Fruit fly (Drosophila melanogaster) whole organism, embryonic: ENCODE measurements around the gene CG42538.
A peak's percentile ranks its signal among the peaks of the same experiment; 100 is the strongest.

Source experiments
- CG10147 ChIP-seq: fragments of 200-800 bp; sonication (Bioruptor generic); optimal IDR thresholded peaks from 2 replicates; lab custom pipeline; 2019; ENCODE audit warnings: missing biosample characterization, mild to moderate bottlenecking, missing genetic modification characterization, moderate library complexity
- CG11456 ChIP-seq: fragments of 200-800 bp; sonication (Bioruptor generic); IDR thresholded peaks from 3 replicates; pipeline ENCODE4 v1.3.6; 2022; ENCODE audit warnings: missing biosample characterization, missing genetic modification characterization
- CG14014 ChIP-seq: fragments of 200-800 bp; sonication (Bioruptor generic); IDR thresholded peaks from 2 replicates; pipeline ENCODE4 v1.3.6; 2022; ENCODE audit warnings: missing biosample characterization, missing genetic modification characterization
- CG15479 ChIP-seq: fragments of 200-800 bp; sonication (Bioruptor generic); optimal IDR thresholded peaks from 3 replicates; lab custom pipeline; 2019; ENCODE audit warnings: missing biosample characterization, mild to moderate bottlenecking, missing genetic modification characterization, moderate library complexity
- CG15601 ChIP-seq: fragments of 200-800 bp; sonication (Bioruptor generic); optimal IDR thresholded peaks from 3 replicates; lab custom pipeline; 2019; ENCODE audit warnings: missing biosample characterization, mild to moderate bottlenecking, missing genetic modification characterization, moderate library complexity
- CG1603 ChIP-seq: fragments of 200-800 bp; sonication (Bioruptor generic); optimal IDR thresholded peaks from 2 replicates; lab custom pipeline; 2019; ENCODE audit warnings: missing biosample characterization, mild to moderate bottlenecking, missing genetic modification characterization, moderate library complexity
- CG16813 ChIP-seq: fragments of 200-800 bp; sonication (Bioruptor generic); IDR thresholded peaks from 3 replicates; pipeline ENCODE4 v1.3.6; 2022; ENCODE audit warnings: missing biosample characterization, missing genetic modification characterization; ENCODE audit not compliant: partially characterized antibody
- CG2678 ChIP-seq: fragments of 200-800 bp; sonication (Bioruptor generic); optimal IDR thresholded peaks from 3 replicates; lab custom pipeline; 2019; ENCODE audit warnings: missing biosample characterization, mild to moderate bottlenecking, missing genetic modification characterization, moderate library complexity
- CG32772 ChIP-seq: fragments of 200-800 bp; sonication (Bioruptor generic); IDR thresholded peaks from 2 replicates; pipeline ENCODE4 v1.3.6; 2022; ENCODE audit warnings: missing biosample characterization, missing genetic modification characterization
- CG34224 ChIP-seq: fragments of 200-800 bp; sonication (Bioruptor generic); IDR thresholded peaks from 3 replicates; pipeline ENCODE4 v1.3.6; 2022; ENCODE audit warnings: missing biosample characterization, missing genetic modification characterization; ENCODE audit not compliant: partially characterized antibody
- CG42726 ChIP-seq: fragments of 200-800 bp; sonication (Bioruptor generic); IDR thresholded peaks from 2 replicates; pipeline ENCODE4 v1.3.6; 2022; ENCODE audit warnings: missing biosample characterization, missing genetic modification characterization; ENCODE audit not compliant: partially characterized antibody
- CG8290 ChIP-seq, 3 experiments: fragments of 200-800 bp; sonication (Bioruptor generic); optimal IDR thresholded peaks; 2 replicates each; lab custom pipeline; 2016 to 2019; ENCODE audit warnings: missing biosample characterization in 3 of 3, missing genetic modification characterization in 3 of 3, mild to moderate bottlenecking in 2 of 3, moderate library complexity in 1 of 3
- CG9609 ChIP-seq: fragments of 200-800 bp; sonication (Bioruptor generic); optimal IDR thresholded peaks from 3 replicates; lab custom pipeline; 2016; ENCODE audit warnings: missing biosample characterization, missing genetic modification characterization
- CG9932 ChIP-seq: fragments of 200-800 bp; sonication (Bioruptor generic); IDR thresholded peaks from 2 replicates; pipeline ENCODE4 v1.3.6; 2022; ENCODE audit warnings: missing biosample characterization, missing genetic modification characterization
- Elba2 ChIP-seq: fragments of 200-800 bp; sonication (Bioruptor generic); optimal IDR thresholded peaks from 3 replicates; lab custom pipeline; 2016; ENCODE audit warnings: missing biosample characterization, missing genetic modification characterization
- H2.0 ChIP-seq: fragments of 200-800 bp; sonication (Bioruptor generic); IDR thresholded peaks from 2 replicates; pipeline ENCODE4 v1.3.6; 2022; ENCODE audit warnings: missing biosample characterization, missing genetic modification characterization
- Hmr ChIP-seq: fragments of 200-800 bp; sonication (Bioruptor generic); optimal IDR thresholded peaks from 3 replicates; lab custom pipeline; 2017; ENCODE audit warnings: mild to moderate bottlenecking, missing biosample characterization, missing genetic modification reagents, missing genetic modification characterization
- Meics ChIP-seq: fragments of 200-800 bp; sonication (Bioruptor generic); optimal IDR thresholded peaks from 2 replicates; lab custom pipeline; 2017; ENCODE audit warnings: missing biosample characterization, mild to moderate bottlenecking, missing genetic modification characterization
- Nf-YB ChIP-seq: fragments of 200-800 bp; sonication (Bioruptor generic); optimal IDR thresholded peaks from 3 replicates; lab custom pipeline; 2019; ENCODE audit warnings: missing biosample characterization, mild to moderate bottlenecking, missing genetic modification characterization, moderate library complexity
- Side ChIP-seq: fragments of 200-800 bp; sonication (Bioruptor generic); optimal IDR thresholded peaks from 2 replicates; lab custom pipeline; 2016; ENCODE audit warnings: missing biosample characterization, missing genetic modification characterization
- Sry-β ChIP-seq: fragments of 200-800 bp; sonication (Bioruptor generic); optimal IDR thresholded peaks from 2 replicates; lab custom pipeline; 2018; ENCODE audit warnings: missing biosample characterization, mild to moderate bottlenecking, missing genetic modification characterization, moderate library complexity
- Stat92E ChIP-seq, 3 experiments: fragments of >200 bp in 2 of 3; fragments of 200-800 bp in 1 of 3; sonication (Bioruptor generic) in 1 of 3; optimal IDR thresholded peaks; 2 replicates each; lab custom pipeline; 2017 to 2019; ENCODE audit warnings: missing biosample characterization in 3 of 3, missing genetic modification characterization in 3 of 3, mild to moderate bottlenecking in 1 of 3, moderate library complexity in 1 of 3
- Vsx1 ChIP-seq: fragments of 200-800 bp; sonication (Bioruptor generic); optimal IDR thresholded peaks from 2 replicates; lab custom pipeline; 2017; ENCODE audit warnings: missing biosample characterization, mild to moderate bottlenecking, missing genetic modification characterization, missing genetic modification reagents
- ap ChIP-seq: fragments of 200-800 bp; sonication (Bioruptor generic); IDR thresholded peaks from 2 replicates; pipeline ENCODE4 v1.3.6; 2022; ENCODE audit warnings: missing biosample characterization, missing genetic modification characterization
- bbx ChIP-seq: fragments of 200-800 bp; sonication (Bioruptor generic); IDR thresholded peaks from 2 replicates; pipeline ENCODE4 v1.3.6; 2022; ENCODE audit warnings: missing biosample characterization, missing genetic modification characterization; ENCODE audit not compliant: partially characterized antibody
- bsh ChIP-seq, 2 experiments: fragments of 200-800 bp; sonication (Bioruptor generic); optimal IDR thresholded peaks; 2 replicates each; lab custom pipeline; 2017 to 2018; ENCODE audit warnings: mild to moderate bottlenecking in 2 of 2, missing biosample characterization in 2 of 2, missing genetic modification characterization in 2 of 2, moderate library complexity in 1 of 2
- chif ChIP-seq, 2 experiments: fragments of 200-800 bp; sonication (Bioruptor generic); optimal IDR thresholded peaks; 3 replicates each; lab custom pipeline; 2016; ENCODE audit warnings: missing biosample characterization in 2 of 2, missing genetic modification characterization in 2 of 2
- crc ChIP-seq: fragments of 200-800 bp; sonication (Bioruptor generic); optimal IDR thresholded peaks from 2 replicates; lab custom pipeline; 2016; ENCODE audit warnings: missing biosample characterization, missing genetic modification characterization
- en ChIP-seq: fragments of 200-800 bp; sonication (Bioruptor generic); optimal IDR thresholded peaks from 2 replicates; lab custom pipeline; 2016; ENCODE audit warnings: missing biosample characterization, missing genetic modification characterization
- gsb-n ChIP-seq: fragments of 200-800 bp; sonication (Bioruptor generic); optimal IDR thresholded peaks from 3 replicates; lab custom pipeline; 2018; ENCODE audit warnings: missing biosample characterization, mild to moderate bottlenecking, missing genetic modification characterization
- hbn ChIP-seq: fragments of 200-800 bp; sonication (Bioruptor generic); IDR thresholded peaks from 2 replicates; pipeline ENCODE4 v1.3.6; 2022; ENCODE audit warnings: missing biosample characterization, missing genetic modification characterization; ENCODE audit not compliant: partially characterized antibody
- ind ChIP-seq: fragments of 200-800 bp; sonication (Bioruptor generic); optimal IDR thresholded peaks from 3 replicates; lab custom pipeline; 2016; ENCODE audit warnings: missing biosample characterization, missing genetic modification characterization
- kay ChIP-seq: fragments of 200-800 bp; sonication (Bioruptor generic); optimal IDR thresholded peaks from 2 replicates; lab custom pipeline; 2016; ENCODE audit warnings: missing biosample characterization, missing genetic modification characterization
- lmd ChIP-seq: fragments of 200-800 bp; sonication (Bioruptor generic); IDR thresholded peaks from 2 replicates; pipeline ENCODE4 v1.3.6; 2022; ENCODE audit warnings: missing biosample characterization, missing genetic modification characterization
- nerfin-2 ChIP-seq: fragments of 200-800 bp; sonication (Bioruptor generic); IDR thresholded peaks from 2 replicates; pipeline ENCODE4 v1.3.6; 2022; ENCODE audit warnings: missing biosample characterization, missing genetic modification characterization; ENCODE audit not compliant: partially characterized antibody
- nmo ChIP-seq: fragments of 200-800 bp; sonication (Bioruptor generic); optimal IDR thresholded peaks from 2 replicates; lab custom pipeline; 2018; ENCODE audit warnings: missing biosample characterization, mild to moderate bottlenecking, missing genetic modification characterization, moderate library complexity
- ro ChIP-seq: fragments of 200-800 bp; sonication (Bioruptor generic); IDR thresholded peaks from 2 replicates; pipeline ENCODE4 v1.3.6; 2022; ENCODE audit warnings: missing biosample characterization, missing genetic modification characterization
- row ChIP-seq: fragments of 200-800 bp; sonication (Bioruptor generic); IDR thresholded peaks from 3 replicates; pipeline ENCODE4 v1.3.6; 2022; ENCODE audit warnings: missing biosample characterization, missing genetic modification characterization
- sob ChIP-seq: fragments of 200-800 bp; sonication (Bioruptor generic); IDR thresholded peaks from 2 replicates; pipeline ENCODE4 v1.3.6; 2022; ENCODE audit warnings: missing biosample characterization, missing genetic modification characterization
- ssp ChIP-seq: fragments of 200-800 bp; sonication (Bioruptor generic); IDR thresholded peaks from 2 replicates; pipeline ENCODE4 v1.3.6; 2022; ENCODE audit warnings: missing biosample characterization, missing genetic modification characterization
- tin ChIP-seq: fragments of 200-800 bp; sonication (Bioruptor generic); optimal IDR thresholded peaks from 3 replicates; lab custom pipeline; 2016; ENCODE audit warnings: missing biosample characterization, missing genetic modification characterization
- tll ChIP-seq, 2 experiments: fragments of 200-800 bp in 1 of 2; fragments of >200 bp in 1 of 2; sonication (Bioruptor generic) in 1 of 2; optimal IDR thresholded peaks; 2 replicates each; lab custom pipeline; 2017 to 2019; ENCODE audit warnings: missing biosample characterization in 2 of 2, missing genetic modification characterization in 2 of 2, mild to moderate bottlenecking in 1 of 2, moderate library complexity in 1 of 2
- twi ChIP-seq: fragments of 200-800 bp; optimal IDR thresholded peaks from 2 replicates; lab custom pipeline; 2019; ENCODE audit warnings: missing biosample characterization, mild to moderate bottlenecking, missing genetic modification characterization, moderate library complexity
- vnd ChIP-seq: fragments of 200-800 bp; sonication (Bioruptor generic); IDR thresholded peaks from 3 replicates; pipeline ENCODE4 v1.3.6; 2022; ENCODE audit warnings: missing biosample characterization, missing genetic modification characterization; ENCODE audit not compliant: partially characterized antibody
- yki ChIP-seq: fragments of >200 bp; optimal IDR thresholded peaks from 3 replicates; lab custom pipeline; 2018
- zen2 ChIP-seq: fragments of 200-800 bp; sonication (Bioruptor generic); IDR thresholded peaks from 3 replicates; pipeline ENCODE4 v1.3.6; 2022; ENCODE audit warnings: missing biosample characterization, missing genetic modification characterization; ENCODE audit not compliant: partially characterized antibody

The CG42538 gene

DNA sequence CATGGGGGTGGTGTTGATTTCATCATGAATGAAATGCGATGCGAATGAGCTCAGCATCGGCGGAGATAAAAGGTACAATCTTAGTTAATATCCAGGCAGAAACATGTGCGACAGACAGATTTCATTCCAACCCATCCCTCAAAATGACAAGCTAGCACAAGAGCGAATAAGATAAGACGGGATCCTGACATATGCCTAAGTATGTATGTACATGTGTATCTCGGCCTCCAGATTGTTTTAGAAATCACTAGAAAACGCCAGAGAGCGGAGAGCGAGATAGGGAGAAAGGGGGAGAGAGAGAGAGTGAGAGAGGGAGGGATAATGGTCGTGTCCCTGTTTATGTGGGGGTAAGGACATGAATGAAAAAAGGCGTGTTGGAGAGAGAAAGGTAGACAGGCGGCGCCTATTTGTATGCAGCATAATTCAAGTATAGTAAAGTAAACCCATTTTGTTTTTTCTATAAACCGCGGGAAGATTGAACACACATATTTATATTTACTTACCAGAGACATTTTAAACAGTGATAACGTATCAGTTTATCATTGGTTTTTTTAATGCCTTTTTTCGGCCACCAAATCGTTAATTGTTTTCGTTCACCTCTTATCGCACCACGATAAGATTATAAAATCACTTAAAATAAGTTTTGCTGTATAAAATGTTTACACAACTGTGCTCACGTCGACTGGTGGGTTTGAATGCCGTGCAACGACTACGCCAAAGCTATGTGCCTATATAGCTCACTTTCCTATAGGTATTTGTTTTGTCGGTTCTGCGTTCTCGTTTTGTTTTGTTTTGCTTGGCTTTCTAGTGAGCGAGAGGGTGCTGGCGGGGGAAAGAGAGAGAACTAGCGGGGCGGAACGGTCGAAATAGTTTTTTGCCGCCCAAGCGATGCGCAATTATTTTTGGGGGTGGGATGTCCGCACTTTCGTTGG, 15.9 kb downstream of the CG42538 start (continued):
- TF ChIP-seq CG10147 (peak; percentile 27), CG15601 (tag; lab: Kevin White, UChicago) (peak; percentile 57), en (GFP tag; lab: Kevin White, UChicago) (peak; percentile 5), Elba2 (peak; percentile 59), Meics (peak; percentile 44), twi (tag; lab: Kevin White, UChicago) (peak; percentile 88), Nf-YB (GFP tag; lab: Kevin White, UChicago) (peak; percentile 33)

DNA sequence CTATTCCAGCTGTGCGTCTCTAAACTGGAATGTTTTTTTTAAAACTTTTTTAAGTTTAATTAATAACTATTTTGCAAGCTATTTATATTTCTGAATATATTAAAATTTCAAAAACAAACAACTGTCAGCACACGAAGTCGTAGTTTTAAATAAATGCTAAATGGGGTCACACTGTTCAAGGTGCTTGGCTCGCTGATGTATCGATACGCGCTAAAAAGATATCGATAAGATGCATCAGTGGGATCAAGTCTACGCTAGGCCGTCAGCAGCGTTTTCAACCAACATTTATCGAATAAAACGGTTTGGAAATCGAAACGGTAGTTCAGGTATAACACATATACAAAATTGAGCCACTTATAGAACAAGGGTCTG, 16.5 kb downstream of the CG42538 start, which contains the start of gene Diap1:
Gene Diap1, minus strand, starts transcription at position 148 of the 372 bp plus-strand sequence.
- TF ChIP-seq CG8290 (GFP tag; optimal IDR thresholded peaks at IDR 0.05; lab: Kevin White, UChicago): peak; percentile 72
- peak in 1 of 2 experiments; percentile 59 for TF ChIP-seq CG8290 (tag; optimal IDR thresholded peaks at IDR 0.05; lab: Kevin White, UChicago)
- TF ChIP-seq Vsx1 (GFP tag; lab: Kevin White, UChicago): no peak
- TF ChIP-seq Stat92E (GFP tag; optimal IDR thresholded peaks at IDR 0.05; lab: Kevin White, UChicago): peak in 1 of 3 experiments; percentile 72
- TF ChIP-seq bbx (GFP tag; lab: Robert Waterston, UW): peak; percentile 92
- 0 out of 3 replicates have a peak, but pooled peaks have one; percentile 36 for TF ChIP-seq row (GFP tag; lab: Robert Waterston, UW)
- peak; percentile 82 for TF ChIP-seq hbn (GFP tag; lab: Robert Waterston, UW)
- TF ChIP-seq CG11456 (GFP tag; lab: Robert Waterston, UW): no peak
- no peak for TF ChIP-seq tll (GFP tag; optimal IDR thresholded peaks at IDR 0.05; lab: Kevin White, UChicago)
- no peak for TF ChIP-seq bsh (GFP tag; optimal IDR thresholded peaks at IDR 0.05; lab: Kevin White, UChicago)
- no peak for TF ChIP-seq yki
- peak; percentile 87 for TF ChIP-seq CG16813 (GFP tag; lab: Robert Waterston, UW)
- TF ChIP-seq kay (GFP tag; lab: Kevin White, UChicago): no peak
- TF ChIP-seq Sry-β (GFP tag; lab: Kevin White, UChicago): peak; percentile 82
- TF ChIP-seq CG14014 (GFP tag; lab: Robert Waterston, UW): no peak
- no peak for TF ChIP-seq CG15479 (GFP tag; lab: Kevin White, UChicago)
- peak; percentile 45 for TF ChIP-seq CG9932 (GFP tag; lab: Robert Waterston, UW)
- TF ChIP-seq CG1603 (tag; lab: Kevin White, UChicago): peak; percentile 71
- no peak for TF ChIP-seq ind (GFP tag; lab: Kevin White, UChicago)
- 0 out of 2 replicates have a peak, but pooled peaks have one; percentile 1 for TF ChIP-seq CG32772
- peak; percentile 80 for TF ChIP-seq CG34224 (GFP tag; lab: Robert Waterston, UW)
- peak; percentile 91 for TF ChIP-seq CG42726 (GFP tag; lab: Robert Waterston, UW)
- no peak for TF ChIP-seq gsb-n
- peak; percentile 91; the same call in 2 of the 3 replicates for TF ChIP-seq zen2
- no peak for TF ChIP-seq Side (GFP tag; lab: Kevin White, UChicago)
- TF ChIP-seq H2.0 (GFP tag; lab: Robert Waterston, UW): no peak
- peak; percentile 31 for TF ChIP-seq Hmr (GFP tag; lab: Kevin White, UChicago)
- no peak for TF ChIP-seq ro (GFP tag; lab: Robert Waterston, UW)
- no peak for TF ChIP-seq crc (GFP tag; lab: Kevin White, UChicago)
- TF ChIP-seq nmo (GFP tag; lab: Kevin White, UChicago): peak; percentile 50
- TF ChIP-seq chif (GFP tag; optimal IDR thresholded peaks at IDR 0.05; lab: Kevin White, UChicago): peak in 1 of 2 experiments; percentile 10
- no peak; the same call in none of the 2 replicates for TF ChIP-seq ssp (GFP tag; lab: Robert Waterston, UW)
- TF ChIP-seq CG2678: no peak
- TF ChIP-seq vnd (GFP tag; lab: Robert Waterston, UW): peak; percentile 81; the same call in 2 of the 3 replicates
- TF ChIP-seq sob: no peak
- no peak for TF ChIP-seq CG9609
- no peak for TF ChIP-seq lmd (GFP tag; lab: Robert Waterston, UW)
- no peak for TF ChIP-seq ap (GFP tag; lab: Robert Waterston, UW)
- TF ChIP-seq nerfin-2: peak; percentile 84
- TF ChIP-seq tin (GFP tag; lab: Kevin White, UChicago): no peak
